Worm (Caenorhabditis elegans): ENCODE results near the gene sqv-2.

- TF ChIP-seq blmp-1 (tag; optimal IDR thresholded peaks at IDR 0.05) (no peak), unc-62 (GFP tag; optimal IDR thresholded peaks at IDR 0.05) (no peak), elt-3 (tag; optimal IDR thresholded peaks at IDR 0.05) (no peak), nhr-12 (tag; optimal IDR thresholded peaks at IDR 0.05) (no peak), mls-2 (tag; optimal IDR thresholded peaks at IDR 0.05) (no peak), snpc-4 (tag; optimal IDR thresholded peaks at IDR 0.05) (no peak), pha-4 (tag; optimal IDR thresholded peaks at IDR 0.05) (no peak), tbx-8 (GFP tag; optimal IDR thresholded peaks at IDR 0.05) (no peak), nhr-28 (tag; optimal IDR thresholded peaks at IDR 0.05) (no peak)
Observed at ce11 chrII:2845674-2846073, 48.5 kb downstream of the sqv-2 start.
